Worm (Caenorhabditis elegans) whole organism, young adult: ENCODE measurements around the gene C54E4.12.

Experiments
- C06A6.2 ChIP-seq: fragments of 200-800 bp; sonication (Bioruptor generic); conservative IDR thresholded peaks from 2 replicates; pipeline ENCODE4 v1.3.6; 2022; ENCODE audit warnings: missing genetic modification characterization, missing compliant biosample characterization
- C17E4.6 ChIP-seq: fragments of 200-800 bp; sonication (Bioruptor generic); IDR thresholded peaks from 2 replicates; pipeline ENCODE4 v1.3.6; 2022; ENCODE audit warnings: missing genetic modification reagents, missing genetic modification characterization, missing compliant biosample characterization
- D2030.7 ChIP-seq: fragments of 200-800 bp; sonication (Bioruptor generic); IDR thresholded peaks from 2 replicates; pipeline ENCODE4 v1.3.6; 2022; ENCODE audit warnings: missing genetic modification reagents, missing genetic modification characterization, missing compliant biosample characterization
- F37B4.10 ChIP-seq: fragments of 200-800 bp; sonication (Bioruptor generic); IDR thresholded peaks from 2 replicates; pipeline ENCODE4 v1.3.6; 2022; ENCODE audit warnings: missing genetic modification characterization, missing compliant biosample characterization
- F39B2.1 ChIP-seq: fragments of 200-800 bp; sonication (Bioruptor generic); IDR thresholded peaks from 2 replicates; pipeline ENCODE4 v1.3.6; 2022; ENCODE audit warnings: missing genetic modification reagents, missing genetic modification characterization, missing compliant biosample characterization
- F49E8.2 ChIP-seq: sonication (generic microtip); optimal IDR thresholded peaks from 3 replicates; lab custom pipeline; 2017; ENCODE audit warnings: missing genetic modification characterization, mild to moderate bottlenecking, missing compliant biosample characterization, antibody characterized with exemption, moderate library complexity; ENCODE audit not compliant: insufficient read depth
- F57A8.1 ChIP-seq: fragments of 200-800 bp; sonication (Bioruptor generic); optimal IDR thresholded peaks from 2 replicates; lab custom pipeline; 2018; ENCODE audit warnings: mild to moderate bottlenecking, missing genetic modification characterization, moderate library complexity, missing compliant biosample characterization
- F57C9.4 ChIP-seq: sonication (generic microtip); optimal IDR thresholded peaks from 2 replicates; lab custom pipeline; 2017; ENCODE audit warnings: mild to moderate bottlenecking, missing genetic modification characterization, missing compliant biosample characterization
- K12H6.12 ChIP-seq: fragments of 200-800 bp; sonication (Bioruptor generic); optimal IDR thresholded peaks from 2 replicates; lab custom pipeline; 2018; ENCODE audit warnings: mild to moderate bottlenecking, missing genetic modification characterization, missing compliant biosample characterization
- T26A5.8 ChIP-seq: sonication (generic microtip); optimal IDR thresholded peaks from 2 replicates; lab custom pipeline; 2016; ENCODE audit warnings: missing genetic modification characterization, missing compliant biosample characterization
- Y53F4B.3 ChIP-seq: fragments of 200-800 bp; sonication (Bioruptor generic); IDR thresholded peaks from 2 replicates; pipeline ENCODE4 v1.3.6; 2022; ENCODE audit warnings: missing genetic modification reagents, missing genetic modification characterization, missing compliant biosample characterization
- Y56A3A.18 ChIP-seq: fragments of 200-800 bp; sonication (Bioruptor generic); IDR thresholded peaks from 2 replicates; pipeline ENCODE4 v1.3.6; 2022; ENCODE audit warnings: missing genetic modification reagents, missing genetic modification characterization, missing compliant biosample characterization
- aptf-2 ChIP-seq: fragments of 200-800 bp; sonication (Bioruptor generic); conservative IDR thresholded peaks from 2 replicates; pipeline ENCODE4 v1.3.6; 2022; ENCODE audit warnings: missing genetic modification reagents, missing genetic modification characterization, missing compliant biosample characterization
- aptf-3 ChIP-seq: fragments of 200-800 bp; sonication (Bioruptor generic); IDR thresholded peaks from 2 replicates; pipeline ENCODE4 v1.3.6; 2022; ENCODE audit warnings: missing genetic modification characterization, missing compliant biosample characterization
- attf-3 ChIP-seq: fragments of 200-800 bp; sonication (Bioruptor generic); conservative IDR thresholded peaks from 2 replicates; pipeline ENCODE4 v1.3.6; 2022; ENCODE audit warnings: missing genetic modification reagents, missing genetic modification characterization, missing compliant biosample characterization
- attf-6 ChIP-seq: fragments of 200-800 bp; sonication (Bioruptor generic); IDR thresholded peaks from 2 replicates; pipeline ENCODE4 v1.3.6; 2022; ENCODE audit warnings: missing genetic modification reagents, missing genetic modification characterization, missing compliant biosample characterization
- cebp-2 ChIP-seq: fragments of 200-800 bp; sonication (Bioruptor generic); IDR thresholded peaks from 2 replicates; pipeline ENCODE4 v1.3.6; 2022; ENCODE audit warnings: missing genetic modification characterization, missing compliant biosample characterization
- ceh-40 ChIP-seq: fragments of 200-800 bp; sonication (Bioruptor generic); IDR thresholded peaks from 2 replicates; pipeline ENCODE4 v1.3.6; 2022; ENCODE audit warnings: missing genetic modification characterization, missing compliant biosample characterization
- ceh-58 ChIP-seq: fragments of 200-800 bp; sonication (Bioruptor generic); IDR thresholded peaks from 2 replicates; pipeline ENCODE4 v1.3.6; 2022; ENCODE audit warnings: missing genetic modification characterization, missing compliant biosample characterization
- ceh-79 ChIP-seq: sonication (generic microtip); optimal IDR thresholded peaks from 2 replicates; lab custom pipeline; 2017; ENCODE audit warnings: mild to moderate bottlenecking, missing genetic modification characterization, missing compliant biosample characterization
- dox-1 ChIP-seq: fragments of 200-800 bp; sonication (Bioruptor generic); IDR thresholded peaks from 2 replicates; pipeline ENCODE4 v1.3.6; 2022; ENCODE audit warnings: missing genetic modification reagents, missing genetic modification characterization, missing compliant biosample characterization
- egl-44 ChIP-seq: fragments of 200-800 bp; sonication (Bioruptor generic); IDR thresholded peaks from 2 replicates; pipeline ENCODE4 v1.3.6; 2022; ENCODE audit warnings: missing genetic modification reagents, missing genetic modification characterization, missing compliant biosample characterization
- ets-4 ChIP-seq: fragments of 200-800 bp; sonication (Bioruptor generic); optimal IDR thresholded peaks from 2 replicates; lab custom pipeline; 2018; ENCODE audit warnings: mild to moderate bottlenecking, missing genetic modification characterization, missing compliant biosample characterization
- gei-17 ChIP-seq: fragments of 200-800 bp; sonication (Bioruptor generic); optimal IDR thresholded peaks from 2 replicates; lab custom pipeline; 2018; ENCODE audit warnings: mild to moderate bottlenecking, missing genetic modification characterization, missing compliant biosample characterization
- hlh-12 ChIP-seq: sonication (generic microtip); optimal IDR thresholded peaks from 2 replicates; lab custom pipeline; 2016; ENCODE audit warnings: missing genetic modification characterization, missing compliant biosample characterization
- hlh-26 ChIP-seq: fragments of 200-800 bp; sonication (Bioruptor generic); conservative IDR thresholded peaks from 2 replicates; pipeline ENCODE4 v1.3.6; 2022; ENCODE audit warnings: missing genetic modification reagents, missing genetic modification characterization, missing compliant biosample characterization
- hmg-20 ChIP-seq: fragments of 200-800 bp; sonication (Bioruptor generic); IDR thresholded peaks from 2 replicates; pipeline ENCODE4 v1.3.6; 2022; ENCODE audit warnings: missing genetic modification reagents, missing genetic modification characterization, missing compliant biosample characterization
- let-607 ChIP-seq, 2 experiments: fragments of 200-800 bp in 1 of 2; sonication (Bioruptor generic) in 1 of 2; sonication (generic microtip) in 1 of 2; optimal IDR thresholded peaks; 2 replicates each; lab custom pipeline; 2016 to 2018; ENCODE audit warnings: mild to moderate bottlenecking in 2 of 2, missing compliant biosample characterization in 2 of 2, missing genetic modification characterization in 2 of 2, moderate library complexity in 2 of 2, missing genotype in 1 of 2
- lin-35 ChIP-seq, 3 experiments: fragments of 150-350 bp in 2 of 3; sonication (generic microtip) in 1 of 3; optimal IDR thresholded peaks; 2 replicates each; lab custom pipeline; 2014 to 2018; ENCODE audit warnings: missing biosample characterization in 3 of 3, missing genetic modification characterization in 3 of 3, missing genetic modification reagents in 3 of 3
- lir-1 ChIP-seq: fragments of 200-800 bp; sonication (Bioruptor generic); conservative IDR thresholded peaks from 2 replicates; pipeline ENCODE4 v1.3.6; 2022; ENCODE audit warnings: missing genetic modification reagents, missing genetic modification characterization, missing compliant biosample characterization
- madf-6 ChIP-seq: fragments of 200-800 bp; sonication (Bioruptor generic); IDR thresholded peaks from 2 replicates; pipeline ENCODE4 v1.3.6; 2022; ENCODE audit warnings: missing genetic modification reagents, missing genetic modification characterization, missing compliant biosample characterization
- madf-8 ChIP-seq: fragments of 200-800 bp; sonication (Bioruptor generic); conservative IDR thresholded peaks from 2 replicates; pipeline ENCODE4 v1.3.6; 2022; ENCODE audit warnings: missing genetic modification reagents, missing genetic modification characterization, missing compliant biosample characterization
- mcd-1 ChIP-seq: fragments of 200-800 bp; sonication (Bioruptor generic); IDR thresholded peaks from 2 replicates; pipeline ENCODE4 v1.3.6; 2022; ENCODE audit warnings: missing genetic modification reagents, missing genetic modification characterization, missing compliant biosample characterization
- mes-4 ChIP-seq: sonication (generic microtip); optimal IDR thresholded peaks from 2 replicates; lab custom pipeline; 2016; ENCODE audit warnings: missing genotype, missing genetic modification characterization, missing compliant biosample characterization
- nfyb-1 ChIP-seq: fragments of 200-800 bp; sonication (Bioruptor generic); IDR thresholded peaks from 2 replicates; pipeline ENCODE4 v1.3.6; 2022; ENCODE audit warnings: missing genetic modification reagents, missing genetic modification characterization, missing compliant biosample characterization
- nhr-27 ChIP-seq: fragments of 200-800 bp; sonication (Bioruptor generic); optimal IDR thresholded peaks from 2 replicates; lab custom pipeline; 2018; ENCODE audit warnings: mild to moderate bottlenecking, missing genetic modification characterization, moderate library complexity, missing compliant biosample characterization
- pbrm-1 ChIP-seq: fragments of 200-800 bp; sonication (Bioruptor generic); IDR thresholded peaks from 2 replicates; pipeline ENCODE4 v1.3.6; 2022; ENCODE audit warnings: missing genetic modification reagents, missing genetic modification characterization, missing compliant biosample characterization
- repo-1 ChIP-seq: sonication (generic microtip); optimal IDR thresholded peaks from 2 replicates; lab custom pipeline; 2017; ENCODE audit warnings: mild to moderate bottlenecking, missing genetic modification characterization, missing compliant biosample characterization
- rpc-1 ChIP-seq, 2 experiments: fragments of 150-350 bp in 1 of 2; sonication (generic microtip) in 1 of 2; optimal IDR thresholded peaks; 2 replicates each; lab custom pipeline; 2014 to 2018; ENCODE audit warnings: missing biosample characterization in 1 of 2, missing genetic modification characterization in 1 of 2, missing genetic modification reagents in 1 of 2, missing genotype in 1 of 2
- sdz-38 ChIP-seq: sonication (generic microtip); optimal IDR thresholded peaks from 2 replicates; lab custom pipeline; 2016; ENCODE audit warnings: missing genotype, missing genetic modification characterization, missing compliant biosample characterization
- sea-2 ChIP-seq: fragments of 200-800 bp; sonication (Bioruptor generic); IDR thresholded peaks from 2 replicates; pipeline ENCODE4 v1.3.6; 2022; ENCODE audit warnings: missing genetic modification characterization, missing compliant biosample characterization
- snpc-1.1 ChIP-seq: sonication (generic microtip); optimal IDR thresholded peaks from 2 replicates; lab custom pipeline; 2017; ENCODE audit warnings: missing genetic modification characterization, mild to moderate bottlenecking, missing compliant biosample characterization, antibody characterized with exemption, moderate library complexity, missing genotype, missing genetic modification reagents; ENCODE audit not compliant: insufficient read depth
- snpc-1.3 ChIP-seq: sonication (generic microtip); optimal IDR thresholded peaks from 2 replicates; lab custom pipeline; 2017; ENCODE audit warnings: missing genetic modification characterization, mild to moderate bottlenecking, missing compliant biosample characterization, antibody characterized with exemption, moderate library complexity, missing genotype, missing genetic modification reagents; ENCODE audit not compliant: insufficient read depth
- snpc-3.4 ChIP-seq: sonication (generic microtip); optimal IDR thresholded peaks from 2 replicates; lab custom pipeline; 2017; ENCODE audit warnings: missing genetic modification characterization, mild to moderate bottlenecking, missing compliant biosample characterization, antibody characterized with exemption, moderate library complexity, missing genotype, missing genetic modification reagents
- tlf-1 ChIP-seq: fragments of 200-800 bp; sonication (Bioruptor generic); optimal IDR thresholded peaks from 2 replicates; lab custom pipeline; 2018; ENCODE audit warnings: mild to moderate bottlenecking, missing genetic modification characterization, missing compliant biosample characterization
- zfh-2 ChIP-seq: fragments of 200-800 bp; sonication (Bioruptor generic); conservative IDR thresholded peaks from 2 replicates; pipeline ENCODE4 v1.3.6; 2022; ENCODE audit warnings: missing genetic modification reagents, missing genetic modification characterization, missing compliant biosample characterization
- ztf-26 ChIP-seq: sonication (generic microtip); optimal IDR thresholded peaks from 2 replicates; lab custom pipeline; 2017; ENCODE audit warnings: missing genetic modification characterization, missing compliant biosample characterization
- ztf-28 ChIP-seq: fragments of 200-800 bp; sonication (Bioruptor generic); IDR thresholded peaks from 2 replicates; pipeline ENCODE4 v1.3.6; 2022; ENCODE audit warnings: missing genetic modification reagents, missing genetic modification characterization, missing compliant biosample characterization

C54E4.12 gene

ce11 chrIV:2177545-2177944, 37.1 kb upstream of the C54E4.12 start, which contains the start of gene hrpu-2 (continued):
- peak; percentile 6 for TF ChIP-seq F49E8.2 (tag; lab: Kevin White, UChicago)
- no peak for TF ChIP-seq Y56A3A.18
- no peak for TF ChIP-seq mes-4 (tag; lab: Kevin White, UChicago)
- no peak for TF ChIP-seq cebp-2 (GFP tag; lab: Robert Waterston, UW)
- peak in 1 of 2 experiments; percentile 45 for TF ChIP-seq let-607 (tag; optimal IDR thresholded peaks at IDR 0.05; lab: Kevin White, UChicago)
- no peak for TF ChIP-seq C06A6.2 (GFP tag; lab: Robert Waterston, UW)
- no peak for TF ChIP-seq rpc-1 (optimal IDR thresholded peaks at IDR 0.05; lab: Kevin White, UChicago)
- no peak for TF ChIP-seq rpc-1 (tag; optimal IDR thresholded peaks at IDR 0.05; lab: Kevin White, UChicago)
- TF ChIP-seq hlh-12 (tag; lab: Kevin White, UChicago) = no peak
- no peak for TF ChIP-seq T26A5.8 (tag; lab: Kevin White, UChicago)
- no peak for TF ChIP-seq F57A8.1 (GFP tag; lab: Kevin White, UChicago)
- TF ChIP-seq attf-6 (GFP tag; lab: Robert Waterston, UW) = no peak
- TF ChIP-seq D2030.7 (GFP tag; lab: Robert Waterston, UW) = no peak; the same call in 1 of the 2 replicates
- TF ChIP-seq dox-1 = peak; percentile 93
- peak; percentile 75 for TF ChIP-seq repo-1 (tag; lab: Kevin White, UChicago)
- TF ChIP-seq Y53F4B.3 (GFP tag; lab: Robert Waterston, UW) = no peak
- TF ChIP-seq hlh-26 (GFP tag; lab: Robert Waterston, UW) = no peak
- no peak for TF ChIP-seq snpc-3.4 (tag; lab: Kevin White, UChicago)
- no peak for TF ChIP-seq aptf-3 (GFP tag; lab: Robert Waterston, UW)
- no peak for TF ChIP-seq ets-4 (GFP tag; lab: Kevin White, UChicago)
- no peak for TF ChIP-seq aptf-2
- TF ChIP-seq K12H6.12 (tag; lab: Kevin White, UChicago) = peak; percentile 47
- TF ChIP-seq gei-17 (GFP tag; lab: Kevin White, UChicago) = no peak
- no peak for TF ChIP-seq sea-2 (GFP tag; lab: Robert Waterston, UW)
- no peak for TF ChIP-seq ztf-28
- TF ChIP-seq nhr-27 (tag; lab: Kevin White, UChicago) = no peak
- TF ChIP-seq F57C9.4 (tag; lab: Kevin White, UChicago) = no peak
- peak; percentile 72 for TF ChIP-seq madf-6 (GFP tag; lab: Robert Waterston, UW)
- no peak for TF ChIP-seq egl-44 (GFP tag; lab: Robert Waterston, UW)
- TF ChIP-seq lin-35 (GFP tag; optimal IDR thresholded peaks at IDR 0.05; lab: Kevin White, UChicago) = peak; percentile 48 to 96 (median 80)
- TF ChIP-seq attf-3 (GFP tag; lab: Robert Waterston, UW) = peak; percentile 46; the same call in 1 of the 2 replicates
- no peak for TF ChIP-seq snpc-1.3 (tag; lab: Kevin White, UChicago)
- TF ChIP-seq madf-8 (GFP tag; lab: Robert Waterston, UW) = 0 out of 2 replicates have a peak, but pooled peaks have one; percentile 8
- no peak for TF ChIP-seq ceh-40 (GFP tag; lab: Robert Waterston, UW)
- TF ChIP-seq pbrm-1 (GFP tag; lab: Robert Waterston, UW) = peak; percentile 90
- TF ChIP-seq C17E4.6 (GFP tag; lab: Robert Waterston, UW) = no peak
- TF ChIP-seq zfh-2 (GFP tag; lab: Robert Waterston, UW) = peak; percentile 81
- no peak for TF ChIP-seq ceh-79 (tag; lab: Kevin White, UChicago)
- peak; percentile 93 for TF ChIP-seq mcd-1
- no peak for TF ChIP-seq lir-1 (GFP tag; lab: Robert Waterston, UW)
- peak; percentile 75 for TF ChIP-seq ztf-26 (tag; lab: Kevin White, UChicago)
- no peak for TF ChIP-seq ceh-58
- no peak for TF ChIP-seq sdz-38 (tag; lab: Kevin White, UChicago)
- TF ChIP-seq hmg-20 (GFP tag; lab: Robert Waterston, UW) = no peak; the same call in 1 of the 2 replicates
- TF ChIP-seq tlf-1 (GFP tag; lab: Kevin White, UChicago) = peak; percentile 47
- TF ChIP-seq nfyb-1 (GFP tag; lab: Robert Waterston, UW) = 0 out of 2 replicates have a peak, but pooled peaks have one; percentile 62
- TF ChIP-seq F37B4.10 (GFP tag; lab: Robert Waterston, UW) = no peak
- no peak for TF ChIP-seq snpc-1.1 (tag; lab: Kevin White, UChicago)
- no peak for TF ChIP-seq F39B2.1
